Worm (Caenorhabditis elegans) whole organism, L2 larva: ENCODE measurements around the gene cest-5.2.
A peak's percentile ranks its signal among the peaks of the same experiment; 100 is the strongest.

Source experiments
- C34F6.9 ChIP-seq: fragments of 150-350 bp; optimal IDR thresholded peaks from 2 replicates; lab custom pipeline; 2014; ENCODE audit warnings: missing biosample characterization, missing genetic modification characterization
- F13H6.1 ChIP-seq: sonication (generic microtip); optimal IDR thresholded peaks from 2 replicates; lab custom pipeline; 2016; ENCODE audit warnings: missing genetic modification characterization, missing compliant biosample characterization
- R02D3.7 ChIP-seq: fragments of 150-350 bp; optimal IDR thresholded peaks from 2 replicates; lab custom pipeline; 2014; ENCODE audit warnings: missing biosample characterization, missing genetic modification characterization
- Y55F3AM.14 ChIP-seq: fragments of 200-800 bp; sonication (Bioruptor generic); optimal IDR thresholded peaks from 2 replicates; lab custom pipeline; 2018; ENCODE audit warnings: mild to moderate bottlenecking, missing genetic modification characterization, missing compliant biosample characterization
- aly-2 ChIP-seq: fragments of 150-350 bp; optimal IDR thresholded peaks from 2 replicates; lab custom pipeline; 2014; ENCODE audit warnings: missing biosample characterization, missing genetic modification characterization
- blmp-1 ChIP-seq: sonication (generic microtip); optimal IDR thresholded peaks from 2 replicates; lab custom pipeline; 2017; ENCODE audit warnings: missing genetic modification characterization, mild to moderate bottlenecking, missing compliant biosample characterization, antibody characterized with exemption, moderate library complexity; ENCODE audit not compliant: insufficient read depth
- ceh-16 ChIP-seq: fragments of 150-350 bp; optimal IDR thresholded peaks from 2 replicates; lab custom pipeline; 2014; ENCODE audit warnings: missing biosample characterization, missing genetic modification characterization
- ceh-82 ChIP-seq: fragments of 150-350 bp; optimal IDR thresholded peaks from 2 replicates; lab custom pipeline; 2014; ENCODE audit warnings: missing biosample characterization, missing genetic modification characterization
- crh-2 ChIP-seq: sonication (generic microtip); optimal IDR thresholded peaks from 2 replicates; lab custom pipeline; 2017; ENCODE audit warnings: missing biosample characterization, missing genetic modification characterization
- egl-27 ChIP-seq: sonication (generic microtip); optimal IDR thresholded peaks from 3 replicates; lab custom pipeline; 2017; ENCODE audit warnings: missing biosample characterization, missing genetic modification reagents, missing genetic modification characterization
- elt-1 ChIP-seq: fragments of 150-350 bp; optimal IDR thresholded peaks from 2 replicates; lab custom pipeline; 2014; ENCODE audit warnings: missing biosample characterization, missing genetic modification characterization
- elt-3 ChIP-seq: sonication (generic microtip); optimal IDR thresholded peaks from 2 replicates; lab custom pipeline; 2017; ENCODE audit warnings: missing biosample characterization, missing genetic modification characterization
- fos-1 ChIP-seq: fragments of 150-350 bp; optimal IDR thresholded peaks from 2 replicates; lab custom pipeline; 2014; ENCODE audit warnings: missing biosample characterization, missing genetic modification characterization
- gmeb-1 ChIP-seq: fragments of 150-350 bp; optimal IDR thresholded peaks from 2 replicates; lab custom pipeline; 2014; ENCODE audit warnings: missing biosample characterization, missing genetic modification characterization
- lin-11 ChIP-seq: fragments of 150-350 bp; sonication (generic microtip); optimal IDR thresholded peaks from 2 replicates; lab custom pipeline; 2014; ENCODE audit warnings: missing biosample characterization, missing genetic modification characterization, inconsistent platforms, mixed read lengths
- lin-13 ChIP-seq: fragments of 150-350 bp; optimal IDR thresholded peaks from 2 replicates; lab custom pipeline; 2014; ENCODE audit warnings: missing biosample characterization, missing genetic modification reagents, missing genetic modification characterization
- lin-39 ChIP-seq: fragments of 150-350 bp; optimal IDR thresholded peaks from 2 replicates; lab custom pipeline; 2014; ENCODE audit warnings: missing biosample characterization, missing genetic modification reagents, missing genetic modification characterization
- lsy-2 ChIP-seq, 2 experiments: fragments of 150-350 bp in 1 of 2; sonication (generic microtip) in 1 of 2; optimal IDR thresholded peaks; 2 replicates each; lab custom pipeline; 2014 to 2017; ENCODE audit warnings: missing biosample characterization in 2 of 2, missing genetic modification characterization in 2 of 2
- mdl-1 ChIP-seq, 2 experiments: fragments of 150-350 bp in 1 of 2; sonication (generic microtip) in 1 of 2; optimal IDR thresholded peaks; 2 replicates each; lab custom pipeline; 2017; ENCODE audit warnings: missing biosample characterization in 2 of 2, missing genetic modification characterization in 2 of 2
- nhr-12 ChIP-seq: fragments of 150-350 bp; optimal IDR thresholded peaks from 2 replicates; lab custom pipeline; 2014; ENCODE audit warnings: missing biosample characterization, missing genetic modification characterization
- nhr-129 ChIP-seq: fragments of 150-350 bp; optimal IDR thresholded peaks from 2 replicates; lab custom pipeline; 2014; ENCODE audit warnings: missing biosample characterization, missing genetic modification characterization
- nhr-21 ChIP-seq: fragments of 150-350 bp; optimal IDR thresholded peaks from 2 replicates; lab custom pipeline; 2014; ENCODE audit warnings: missing biosample characterization, missing genetic modification characterization
- nhr-23 ChIP-seq: fragments of 150-350 bp; optimal IDR thresholded peaks from 2 replicates; lab custom pipeline; 2014; ENCODE audit warnings: missing biosample characterization, missing genetic modification reagents, missing genetic modification characterization
- nhr-237 ChIP-seq: fragments of 150-350 bp; optimal IDR thresholded peaks from 2 replicates; lab custom pipeline; 2014; ENCODE audit warnings: missing biosample characterization, missing genetic modification characterization
- nhr-25 ChIP-seq: fragments of 150-350 bp; sonication (generic microtip); optimal IDR thresholded peaks from 3 replicates; lab custom pipeline; 2014; ENCODE audit warnings: missing biosample characterization, missing genetic modification characterization
- nhr-6 ChIP-seq: fragments of 150-350 bp; optimal IDR thresholded peaks from 2 replicates; lab custom pipeline; 2014; ENCODE audit warnings: missing biosample characterization, missing genetic modification characterization
- sem-4 ChIP-seq: fragments of 150-350 bp; optimal IDR thresholded peaks from 2 replicates; lab custom pipeline; 2014; ENCODE audit warnings: missing biosample characterization, missing genetic modification reagents, missing genetic modification characterization
- sma-3 ChIP-seq: sonication (generic microtip); optimal IDR thresholded peaks from 2 replicates; lab custom pipeline; 2016; ENCODE audit warnings: missing genetic modification reagents, missing genetic modification characterization, missing compliant biosample characterization
- sma-9 ChIP-seq, 2 experiments: fragments of 150-350 bp in 1 of 2; sonication (generic microtip) in 1 of 2; optimal IDR thresholded peaks; 2 replicates each; lab custom pipeline; 2014 to 2016; ENCODE audit warnings: missing genetic modification characterization in 2 of 2, mild to moderate bottlenecking in 1 of 2, missing biosample characterization in 1 of 2, missing compliant biosample characterization in 1 of 2, missing genetic modification reagents in 1 of 2, moderate library complexity in 1 of 2
- snpc-4 ChIP-seq: fragments of 150-350 bp; optimal IDR thresholded peaks from 2 replicates; lab custom pipeline; 2014; ENCODE audit warnings: missing biosample characterization, missing genetic modification characterization
- unc-55 ChIP-seq: fragments of 150-350 bp; sonication (generic microtip); optimal IDR thresholded peaks from 3 replicates; lab custom pipeline; 2014; ENCODE audit warnings: missing biosample characterization, missing genetic modification reagents, missing genetic modification characterization
- ztf-11 ChIP-seq: sonication (generic microtip); optimal IDR thresholded peaks from 2 replicates; lab custom pipeline; 2017; ENCODE audit warnings: missing biosample characterization, missing genetic modification characterization

cest-5.2 gene

ce11 chrIV:6576728-6577101 is 51.0 kb downstream of the cest-5.2 start:
- TF ChIP-seq sma-9 (GFP tag; optimal IDR thresholded peaks at IDR 0.05; lab: Kevin White, UChicago) (peak; percentile 59), sma-9 (tag; optimal IDR thresholded peaks at IDR 0.05; lab: Kevin White, UChicago) (no peak), ceh-16 (tag; lab: Kevin White, UChicago) (no peak), crh-2 (tag; lab: Kevin White, UChicago) (peak; percentile 56), sma-3 (GFP tag; lab: Kevin White, UChicago) (peak; percentile 59), R02D3.7 (tag; lab: Kevin White, UChicago) (no peak), nhr-237 (tag; lab: Kevin White, UChicago) (no peak), nhr-21 (peak; percentile 13), sem-4 (tag; lab: Kevin White, UChicago) (no peak), nhr-12 (tag; lab: Kevin White, UChicago) (no peak), snpc-4 (tag; lab: Kevin White, UChicago) (no peak), elt-3 (tag; lab: Kevin White, UChicago) (no peak), blmp-1 (tag; lab: Kevin White, UChicago) (peak; percentile 9), lin-13 (GFP tag; lab: Kevin White, UChicago) (peak; percentile 24), nhr-129 (tag; lab: Kevin White, UChicago) (peak; percentile 50), egl-27 (tag; lab: Kevin White, UChicago) (peak; percentile 57), mdl-1 (tag; optimal IDR thresholded peaks at IDR 0.05; lab: Kevin White, UChicago) (no peak), lin-39 (tag; lab: Kevin White, UChicago) (no peak), unc-55 (GFP tag; lab: Kevin White, UChicago) (peak; percentile 22), C34F6.9 (tag; lab: Kevin White, UChicago) (peak; percentile 40), fos-1 (peak; percentile 17), nhr-6 (tag; lab: Kevin White, UChicago) (no peak), lsy-2 (tag; optimal IDR thresholded peaks at IDR 0.05; lab: Kevin White, UChicago) (peak in 1 of 2 experiments; percentile 52), ceh-82 (no peak), nhr-25 (tag; lab: Kevin White, UChicago) (peak; percentile 59), gmeb-1 (peak; percentile 51), F13H6.1 (tag; lab: Kevin White, UChicago) (peak; percentile 80)

ce11 chrIV:6575959-6576727 is 51.6 kb downstream of the cest-5.2 start:
- TF ChIP-seq nhr-129 (tag; lab: Kevin White, UChicago) (peak; percentile 26), ceh-82 (no peak), ztf-11 (no peak), nhr-23 (tag; lab: Kevin White, UChicago) (no peak), nhr-12 (tag; lab: Kevin White, UChicago) (no peak), aly-2 (tag; lab: Kevin White, UChicago) (no peak), crh-2 (tag; lab: Kevin White, UChicago) (peak; percentile 30), gmeb-1 (peak; percentile 2), lin-11 (tag; lab: Kevin White, UChicago) (no peak), sem-4 (tag; lab: Kevin White, UChicago) (no peak), elt-1 (tag; lab: Kevin White, UChicago) (no peak), Y55F3AM.14 (GFP tag; lab: Kevin White, UChicago) (no peak), mdl-1 (tag; optimal IDR thresholded peaks at IDR 0.05; lab: Kevin White, UChicago) (no peak), lsy-2 (tag; optimal IDR thresholded peaks at IDR 0.05; lab: Kevin White, UChicago) (no peak)
